Fruit fly (Drosophila melanogaster) whole organism, embryonic: ENCODE measurements around the gene Bacc.
A peak's percentile ranks its signal among the peaks of the same experiment; 100 is the strongest.

Source experiments
- Asciz ChIP-seq: fragments of 200-800 bp; sonication (Bioruptor generic); optimal IDR thresholded peaks from 2 replicates; lab custom pipeline; 2017; ENCODE audit warnings: missing biosample characterization, mild to moderate bottlenecking, missing genetic modification characterization, missing genetic modification reagents
- Bteb2 ChIP-seq: fragments of 200-800 bp; sonication (Bioruptor generic); optimal IDR thresholded peaks from 2 replicates; lab custom pipeline; 2016; ENCODE audit warnings: missing biosample characterization, missing genetic modification characterization
- CG11093 ChIP-seq: fragments of 200-800 bp; sonication (Bioruptor generic); IDR thresholded peaks from 3 replicates; pipeline ENCODE4 v1.3.6; 2022; ENCODE audit warnings: missing biosample characterization, missing genetic modification characterization
- CG11696 ChIP-seq: fragments of 200-800 bp; sonication (Bioruptor generic); IDR thresholded peaks from 2 replicates; pipeline ENCODE4 v1.3.6; 2022; ENCODE audit warnings: missing biosample characterization, missing genetic modification characterization
- CG12942 ChIP-seq: fragments of 200-800 bp; sonication (Bioruptor generic); optimal IDR thresholded peaks from 3 replicates; lab custom pipeline; 2016; ENCODE audit warnings: missing biosample characterization, missing genetic modification characterization
- CG14965 ChIP-seq: fragments of 200-800 bp; sonication (Bioruptor generic); optimal IDR thresholded peaks from 2 replicates; lab custom pipeline; 2016; ENCODE audit warnings: missing biosample characterization, missing genetic modification characterization, borderline replicate concordance
- CG1603 ChIP-seq: fragments of 200-800 bp; sonication (Bioruptor generic); optimal IDR thresholded peaks from 2 replicates; lab custom pipeline; 2019; ENCODE audit warnings: missing biosample characterization, mild to moderate bottlenecking, missing genetic modification characterization, moderate library complexity
- CG17328 ChIP-seq: fragments of 200-800 bp; sonication (Bioruptor generic); IDR thresholded peaks from 2 replicates; pipeline ENCODE4 v1.3.6; 2022; ENCODE audit warnings: missing biosample characterization, missing genetic modification characterization
- CG18599 ChIP-seq: fragments of 200-800 bp; sonication (Bioruptor generic); optimal IDR thresholded peaks from 3 replicates; lab custom pipeline; 2017; ENCODE audit warnings: missing biosample characterization, missing genetic modification characterization, mild to moderate bottlenecking, moderate library complexity, missing genetic modification reagents
- CG32772 ChIP-seq: fragments of 200-800 bp; sonication (Bioruptor generic); IDR thresholded peaks from 2 replicates; pipeline ENCODE4 v1.3.6; 2022; ENCODE audit warnings: missing biosample characterization, missing genetic modification characterization
- CG34224 ChIP-seq: fragments of 200-800 bp; sonication (Bioruptor generic); IDR thresholded peaks from 3 replicates; pipeline ENCODE4 v1.3.6; 2022; ENCODE audit warnings: missing biosample characterization, missing genetic modification characterization; ENCODE audit not compliant: partially characterized antibody
- CG3726 ChIP-seq: fragments of 200-800 bp; sonication (Bioruptor generic); IDR thresholded peaks from 3 replicates; pipeline ENCODE4, ENCODE4 v1.3.6; 2022; ENCODE audit warnings: missing biosample characterization, missing genetic modification characterization
- CG3995 ChIP-seq: fragments of 200-800 bp; sonication (Bioruptor generic); optimal IDR thresholded peaks from 3 replicates; lab custom pipeline; 2016; ENCODE audit warnings: missing biosample characterization, missing genetic modification characterization
- CG5180 ChIP-seq: fragments of 200-800 bp; sonication (Bioruptor generic); optimal IDR thresholded peaks from 3 replicates; lab custom pipeline; 2017; ENCODE audit warnings: missing biosample characterization, missing genetic modification characterization, mild to moderate bottlenecking, moderate library complexity, missing genetic modification reagents
- CG6254 ChIP-seq: fragments of 200-800 bp; sonication (Bioruptor generic); optimal IDR thresholded peaks from 3 replicates; lab custom pipeline; 2017; ENCODE audit warnings: mild to moderate bottlenecking, missing biosample characterization, missing genetic modification reagents, missing genetic modification characterization
- CG6765 ChIP-seq: fragments of 200-800 bp; sonication (Bioruptor generic); optimal IDR thresholded peaks from 3 replicates; lab custom pipeline; 2017; ENCODE audit warnings: missing biosample characterization, mild to moderate bottlenecking, missing genetic modification characterization
- CG7963 ChIP-seq: fragments of 200-800 bp; sonication (Bioruptor generic); IDR thresholded peaks from 3 replicates; pipeline ENCODE4 v1.3.6; 2022; ENCODE audit warnings: missing biosample characterization, missing genetic modification characterization; ENCODE audit not compliant: partially characterized antibody
- CG8478 ChIP-seq: fragments of >200 bp; optimal IDR thresholded peaks from 2 replicates; lab custom pipeline; 2018
- CrebB ChIP-seq: fragments of 200-800 bp; sonication (Bioruptor generic); optimal IDR thresholded peaks from 3 replicates; lab custom pipeline; 2018; ENCODE audit warnings: missing biosample characterization, mild to moderate bottlenecking, missing genetic modification characterization
- Deaf1 ChIP-seq: fragments of 200-800 bp; optimal IDR thresholded peaks from 3 replicates; lab custom pipeline; 2019; ENCODE audit warnings: missing biosample characterization, mild to moderate bottlenecking, missing genetic modification characterization, moderate library complexity
- Fer2 ChIP-seq: fragments of 200-800 bp; sonication (Bioruptor generic); optimal IDR thresholded peaks from 2 replicates; lab custom pipeline; 2018; ENCODE audit warnings: missing biosample characterization, mild to moderate bottlenecking, missing genetic modification characterization, moderate library complexity
- Fer3 ChIP-seq: fragments of 200-800 bp; sonication (Bioruptor generic); optimal IDR thresholded peaks from 2 replicates; lab custom pipeline; 2018; ENCODE audit warnings: missing biosample characterization, mild to moderate bottlenecking, missing genetic modification characterization, moderate library complexity
- HmgD ChIP-seq: fragments of 200-800 bp; sonication (Bioruptor generic); optimal IDR thresholded peaks from 3 replicates; lab custom pipeline; 2016; ENCODE audit warnings: missing biosample characterization, missing genetic modification characterization
- MTF-1 ChIP-seq: fragments of 200-800 bp; sonication (Bioruptor generic); optimal IDR thresholded peaks from 2 replicates; lab custom pipeline; 2018; ENCODE audit warnings: missing biosample characterization, mild to moderate bottlenecking, missing genetic modification characterization, borderline replicate concordance
- Mad ChIP-seq: fragments of 200-800 bp; sonication (Bioruptor generic); optimal IDR thresholded peaks from 2 replicates; lab custom pipeline; 2016; ENCODE audit warnings: missing biosample characterization, missing genetic modification characterization
- Meics ChIP-seq: fragments of 200-800 bp; sonication (Bioruptor generic); optimal IDR thresholded peaks from 2 replicates; lab custom pipeline; 2017; ENCODE audit warnings: missing biosample characterization, mild to moderate bottlenecking, missing genetic modification characterization
- Nf-YC ChIP-seq: fragments of 200-800 bp; optimal IDR thresholded peaks from 3 replicates; lab custom pipeline; 2019; ENCODE audit warnings: missing biosample characterization, mild to moderate bottlenecking, missing genetic modification characterization, moderate library complexity
- Rfx ChIP-seq: fragments of 200-800 bp; sonication (Bioruptor generic); IDR thresholded peaks from 2 replicates; pipeline ENCODE4 v1.3.6; 2022; ENCODE audit warnings: missing biosample characterization, missing genetic modification characterization
- Sry-δ ChIP-seq: fragments of 200-800 bp; sonication (Bioruptor generic); optimal IDR thresholded peaks from 2 replicates; lab custom pipeline; 2016; ENCODE audit warnings: missing biosample characterization, missing genetic modification characterization
- Vsx1 ChIP-seq: fragments of 200-800 bp; sonication (Bioruptor generic); optimal IDR thresholded peaks from 2 replicates; lab custom pipeline; 2017; ENCODE audit warnings: missing biosample characterization, mild to moderate bottlenecking, missing genetic modification characterization, missing genetic modification reagents
- bab2 ChIP-seq: fragments of 200-800 bp; sonication (Bioruptor generic); optimal IDR thresholded peaks from 2 replicates; lab custom pipeline; 2016; ENCODE audit warnings: missing biosample characterization, missing genetic modification characterization
- cg ChIP-seq: fragments of 200-800 bp; sonication (Bioruptor generic); optimal IDR thresholded peaks from 3 replicates; lab custom pipeline; 2019; ENCODE audit warnings: missing biosample characterization, mild to moderate bottlenecking, missing genetic modification characterization, moderate library complexity
- chn ChIP-seq: fragments of 200-800 bp; sonication (Bioruptor generic); optimal IDR thresholded peaks from 2 replicates; lab custom pipeline; 2016; ENCODE audit warnings: missing biosample characterization, missing genetic modification characterization
- fru ChIP-seq: fragments of >200 bp; optimal IDR thresholded peaks from 2 replicates; lab custom pipeline; 2017
- gcm ChIP-seq: fragments of 200-800 bp; sonication (Bioruptor generic); optimal IDR thresholded peaks from 2 replicates; lab custom pipeline; 2019; ENCODE audit warnings: missing biosample characterization, mild to moderate bottlenecking, missing genetic modification characterization, moderate library complexity
- gsb ChIP-seq: fragments of 200-800 bp; sonication (Bioruptor generic); IDR thresholded peaks from 2 replicates; pipeline ENCODE4 v1.3.6; 2022; ENCODE audit warnings: missing biosample characterization, missing genetic modification characterization
- inv ChIP-seq: fragments of 200-800 bp; sonication (Bioruptor generic); IDR thresholded peaks from 2 replicates; pipeline ENCODE4 v1.3.6; 2022; ENCODE audit warnings: missing biosample characterization, missing genetic modification characterization; ENCODE audit not compliant: partially characterized antibody
- kni ChIP-seq: fragments of 200-800 bp; sonication (Bioruptor generic); optimal IDR thresholded peaks from 3 replicates; lab custom pipeline; 2017; ENCODE audit warnings: mild to moderate bottlenecking, missing biosample characterization, missing genetic modification reagents, missing genetic modification characterization
- lab ChIP-seq: fragments of 200-800 bp; sonication (Bioruptor generic); optimal IDR thresholded peaks from 3 replicates; lab custom pipeline; 2017; ENCODE audit warnings: missing biosample characterization, missing genetic modification characterization, mild to moderate bottlenecking, moderate library complexity, missing genetic modification reagents
- sc ChIP-seq, 3 experiments: fragments of >200 bp in 2 of 3; fragments of 200-800 bp in 1 of 3; sonication (Bioruptor generic) in 1 of 3; optimal IDR thresholded peaks; 2 replicates in 2 of 3; 3 replicates in 1 of 3; lab custom pipeline; 2017; ENCODE audit warnings: mild to moderate bottlenecking in 1 of 3, missing biosample characterization in 1 of 3, missing genetic modification characterization in 1 of 3, missing genetic modification reagents in 1 of 3
- sens-2 ChIP-seq: fragments of 200-800 bp; sonication (Bioruptor generic); IDR thresholded peaks from 2 replicates; pipeline ENCODE4 v1.3.6; 2022; ENCODE audit warnings: missing biosample characterization, missing genetic modification characterization
- seq ChIP-seq: fragments of 200-800 bp; sonication (Bioruptor generic); IDR thresholded peaks from 2 replicates; pipeline ENCODE4 v1.3.6; 2022; ENCODE audit warnings: missing biosample characterization, missing genetic modification characterization
- slou ChIP-seq: fragments of 200-800 bp; sonication (Bioruptor generic); optimal IDR thresholded peaks from 3 replicates; lab custom pipeline; 2016; ENCODE audit warnings: missing biosample characterization, missing genetic modification characterization
- ttk ChIP-seq: fragments of 200-800 bp; sonication (Bioruptor generic); IDR thresholded peaks from 2 replicates; pipeline ENCODE4 v2.1.2; 2022; ENCODE audit warnings: missing biosample characterization, missing genetic modification characterization
- tup ChIP-seq: fragments of 200-800 bp; sonication (Bioruptor generic); optimal IDR thresholded peaks from 2 replicates; lab custom pipeline; 2016; ENCODE audit warnings: missing biosample characterization, mild to moderate bottlenecking, missing genetic modification characterization, moderate library complexity
- vnd ChIP-seq: fragments of 200-800 bp; sonication (Bioruptor generic); IDR thresholded peaks from 3 replicates; pipeline ENCODE4 v1.3.6; 2022; ENCODE audit warnings: missing biosample characterization, missing genetic modification characterization; ENCODE audit not compliant: partially characterized antibody
- z ChIP-seq: fragments of 200-800 bp; sonication (Bioruptor generic); IDR thresholded peaks from 3 replicates; pipeline ENCODE4 v1.3.6; 2022; ENCODE audit warnings: missing biosample characterization, missing genetic modification characterization

The Bacc gene

DNA sequence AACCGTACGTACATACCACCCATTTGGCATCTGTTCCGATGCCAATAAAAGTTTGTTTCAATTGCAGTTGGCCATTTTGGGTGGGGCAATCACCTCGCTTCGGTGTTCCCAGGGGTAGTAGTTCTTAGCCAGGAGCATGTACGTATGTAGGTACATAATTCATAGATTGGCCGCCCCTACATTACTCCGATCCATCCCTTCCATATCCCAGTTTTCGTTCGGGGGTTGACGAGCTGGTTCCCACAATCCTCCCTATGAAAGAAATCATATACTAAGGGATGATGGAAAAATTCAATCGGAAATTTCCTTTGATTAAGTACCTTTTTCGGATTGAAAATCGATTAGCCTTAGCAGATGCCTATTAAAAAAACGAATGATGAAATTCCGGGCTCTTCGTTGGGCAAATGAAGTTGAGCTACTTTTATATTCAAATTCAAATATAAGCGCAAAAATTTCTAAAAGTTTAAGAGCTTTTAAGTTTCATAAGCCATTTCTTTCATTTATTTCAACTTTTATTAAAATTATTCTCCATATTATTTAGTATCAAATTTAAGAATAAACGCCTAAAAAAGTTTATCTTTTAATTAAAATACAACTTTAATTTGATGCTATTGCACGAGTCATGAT lies 5.8 kb downstream of the Bacc start (continued):
- TF ChIP-seq CG1603 (tag; lab: Kevin White, UChicago) (no peak), seq (GFP tag; lab: Robert Waterston, UW) (peak; percentile 16; the same call in 1 of the 2 replicates), lab (GFP tag; lab: Kevin White, UChicago) (peak; percentile 10), Nf-YC (no peak), kni (peak; percentile 48)

DNA sequence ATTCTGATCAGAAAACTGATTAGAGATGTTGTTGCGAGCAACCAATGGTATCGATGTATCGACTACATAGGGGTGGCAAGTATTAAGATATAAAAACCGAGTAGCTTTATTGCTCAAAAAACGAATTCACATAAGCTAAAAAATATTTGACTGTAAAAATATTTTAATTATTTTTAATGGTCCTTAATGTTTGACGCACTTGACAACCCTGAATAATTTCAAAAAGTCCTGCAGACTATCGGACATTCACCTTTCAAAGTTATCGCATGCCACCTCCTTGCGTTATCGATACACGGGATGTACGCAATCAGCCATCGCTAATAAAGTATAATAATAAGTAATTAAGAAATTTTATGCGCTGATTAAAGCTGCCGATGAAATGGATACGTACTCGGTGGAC lies 7.4 kb downstream of the Bacc start, which contains the start of the genes HemK2, Snapin and Tnpo-SR:
Gene HemK2, minus strand, starts transcription at position 24 of the 400 bp plus-strand sequence.
Gene Snapin, minus strand, starts transcription at position 24 of the 400 bp plus-strand sequence.
Gene Tnpo-SR, plus strand, starts transcription at position 271 of the 400 bp plus-strand sequence.
- TF ChIP-seq CG5180 (GFP tag; lab: Kevin White, UChicago) (peak; percentile 56), cg (GFP tag; lab: Kevin White, UChicago) (no peak), CrebB (tag; lab: Kevin White, UChicago) (peak; percentile 88), Mad (GFP tag; lab: Kevin White, UChicago) (peak; percentile 67), CG14965 (GFP tag; lab: Kevin White, UChicago) (no peak), CG3995 (GFP tag; lab: Kevin White, UChicago) (peak; percentile 68), MTF-1 (GFP tag; lab: Kevin White, UChicago) (peak; percentile 64), Bteb2 (GFP tag; lab: Kevin White, UChicago) (peak; percentile 83), inv (peak; percentile 96), CG6765 (peak; percentile 82), CG6254 (peak; percentile 73), tup (GFP tag; lab: Kevin White, UChicago) (peak; percentile 80), z (GFP tag; lab: Robert Waterston, UW) (peak; percentile 60; the same call in 1 of the 3 replicates), ttk (GFP tag; lab: Robert Waterston, UW) (peak; percentile 89), CG8478 (no peak), Meics (GFP tag; lab: Kevin White, UChicago) (peak; percentile 88), Rfx (peak; percentile 97), Fer3 (tag; lab: Kevin White, UChicago) (peak; percentile 93), Sry-δ (GFP tag; lab: Kevin White, UChicago) (peak; percentile 96), chn (peak; percentile 88), CG3726 (GFP tag; lab: Robert Waterston, UW) (peak; percentile 86; the same call in 2 of the 3 replicates), gcm (GFP tag; lab: Kevin White, UChicago) (peak; percentile 86), CG11696 (GFP tag; lab: Robert Waterston, UW) (peak; percentile 65), CG17328 (GFP tag; lab: Robert Waterston, UW) (peak; percentile 91), Vsx1 (GFP tag; lab: Kevin White, UChicago) (peak; percentile 84), CG7963 (peak; percentile 72), gsb (peak; percentile 88), HmgD (GFP tag; lab: Kevin White, UChicago) (no peak), Deaf1 (tag; lab: Kevin White, UChicago) (peak; percentile 70), bab2 (GFP tag; lab: Kevin White, UChicago) (peak; percentile 90), sens-2 (GFP tag; lab: Robert Waterston, UW) (peak; percentile 81), CG12942 (GFP tag; lab: Kevin White, UChicago) (peak; percentile 87), sc (optimal IDR thresholded peaks at IDR 0.05; lab: Kevin White, UChicago) (no peak), sc (GFP tag; optimal IDR thresholded peaks at IDR 0.05; lab: Kevin White, UChicago) (peak; percentile 71), Asciz (GFP tag; lab: Kevin White, UChicago) (peak; percentile 72), Fer2 (tag; lab: Kevin White, UChicago) (peak; percentile 91), CG11093 (GFP tag; lab: Robert Waterston, UW) (peak; percentile 91), CG34224 (peak; percentile 97), vnd (peak; percentile 94), slou (GFP tag; lab: Kevin White, UChicago) (peak; percentile 85), fru (lab: Kevin White, UChicago) (no peak), CG32772 (GFP tag; lab: Robert Waterston, UW) (peak; percentile 92), CG18599 (GFP tag; lab: Kevin White, UChicago) (peak; percentile 94)
